Worm (Caenorhabditis elegans) whole organism, late embryonic: ENCODE measurements around the gene cfp-1.

Experiments
- K02D7.2 ChIP-seq: sonication (generic microtip); optimal IDR thresholded peaks from 2 replicates; lab custom pipeline; 2017; ENCODE audit warnings: mild to moderate bottlenecking, missing genetic modification characterization, missing compliant biosample characterization
- ceh-6 ChIP-seq: fragments of 200-800 bp; sonication (Bioruptor generic); optimal IDR thresholded peaks from 2 replicates; lab custom pipeline; 2018; ENCODE audit warnings: mild to moderate bottlenecking, missing genetic modification characterization, missing compliant biosample characterization
- che-1 ChIP-seq: sonication (generic microtip); optimal IDR thresholded peaks from 2 replicates; lab custom pipeline; 2016; ENCODE audit warnings: mild to moderate bottlenecking, missing genetic modification characterization, missing compliant biosample characterization
- elt-4 ChIP-seq: sonication (generic microtip); optimal IDR thresholded peaks from 2 replicates; lab custom pipeline; 2016; ENCODE audit warnings: missing genetic modification characterization, missing compliant biosample characterization
- fkh-10 ChIP-seq: fragments of 150-350 bp; optimal IDR thresholded peaks from 2 replicates; lab custom pipeline; 2014; ENCODE audit warnings: missing biosample characterization, missing genetic modification reagents, missing genetic modification characterization
- gmeb-2 ChIP-seq: sonication (generic microtip); optimal IDR thresholded peaks from 2 replicates; lab custom pipeline; 2016; ENCODE audit warnings: missing genetic modification characterization, inconsistent platforms, missing compliant biosample characterization
- hlh-6 ChIP-seq: sonication (generic microtip); optimal IDR thresholded peaks from 2 replicates; lab custom pipeline; 2016; ENCODE audit warnings: missing genotype, missing genetic modification characterization, missing compliant biosample characterization
- lim-6 ChIP-seq: sonication (generic microtip); optimal IDR thresholded peaks from 2 replicates; lab custom pipeline; 2016; ENCODE audit warnings: missing genetic modification characterization, missing compliant biosample characterization
- nhr-11 ChIP-seq: fragments of 150-350 bp; optimal IDR thresholded peaks from 2 replicates; lab custom pipeline; 2014; ENCODE audit warnings: missing biosample characterization, missing genetic modification characterization
- pax-1 ChIP-seq: fragments of 150-350 bp; optimal IDR thresholded peaks from 2 replicates; lab custom pipeline; 2014; ENCODE audit warnings: missing biosample characterization, missing genetic modification characterization
- sox-4 ChIP-seq: sonication (generic microtip); optimal IDR thresholded peaks from 2 replicates; lab custom pipeline; 2017; ENCODE audit warnings: mild to moderate bottlenecking, missing genetic modification characterization, inconsistent platforms, missing compliant biosample characterization
- unc-55 ChIP-seq: sonication (generic microtip); optimal IDR thresholded peaks from 2 replicates; lab custom pipeline; 2017; ENCODE audit warnings: missing biosample characterization, missing genetic modification reagents, missing genetic modification characterization

- TF ChIP-seq elt-4 (tag; lab: Kevin White, UChicago), result no peak
- no peak for TF ChIP-seq hlh-6 (tag; lab: Kevin White, UChicago)
- no peak for TF ChIP-seq unc-55 (GFP tag; lab: Kevin White, UChicago)
- TF ChIP-seq sox-4 (tag; lab: Kevin White, UChicago), result no peak
- no peak for TF ChIP-seq nhr-11 (tag; lab: Kevin White, UChicago)
- no peak for TF ChIP-seq fkh-10 (GFP tag; lab: Kevin White, UChicago)
- no peak for TF ChIP-seq K02D7.2
- no peak for TF ChIP-seq lim-6 (tag; lab: Kevin White, UChicago)
- no peak for TF ChIP-seq gmeb-2
- no peak for TF ChIP-seq pax-1 (tag; lab: Kevin White, UChicago)
- no peak for TF ChIP-seq ceh-6 (GFP tag; lab: Kevin White, UChicago)
- no peak for TF ChIP-seq che-1 (tag; lab: Kevin White, UChicago)
Measured at ce11 chrIV:14034571-14034954, 42.7 kb upstream of the cfp-1 start.
